Fruit fly (Drosophila melanogaster): ENCODE data around the gene CG10013.

- TF ChIP-seq Nf-YB (GFP tag; optimal IDR thresholded peaks at IDR 0.05) (no peak), CG3726 (GFP tag; IDR thresholded peaks at IDR 0.05) (no peak), psq (GFP tag; optimal IDR thresholded peaks at IDR 0.05) (no peak), peb (GFP tag; IDR thresholded peaks at IDR 0.05) (no peak), CG14965 (GFP tag; optimal IDR thresholded peaks at IDR 0.05; ENCODE audit: borderline replicate concordance) (no peak), CG8478 (optimal IDR thresholded peaks at IDR 0.05) (no peak), TFAM (GFP tag; optimal IDR thresholded peaks at IDR 0.05) (no peak), Sox100B (GFP tag; optimal IDR thresholded peaks at IDR 0.05) (no peak)
Measured at dm6 chr3R:12285589-12285988, 37.7 kb upstream of the CG10013 start.
